Worm (Caenorhabditis elegans): ENCODE data around the gene idpb-3.

idpb-3 gene

DNA sequence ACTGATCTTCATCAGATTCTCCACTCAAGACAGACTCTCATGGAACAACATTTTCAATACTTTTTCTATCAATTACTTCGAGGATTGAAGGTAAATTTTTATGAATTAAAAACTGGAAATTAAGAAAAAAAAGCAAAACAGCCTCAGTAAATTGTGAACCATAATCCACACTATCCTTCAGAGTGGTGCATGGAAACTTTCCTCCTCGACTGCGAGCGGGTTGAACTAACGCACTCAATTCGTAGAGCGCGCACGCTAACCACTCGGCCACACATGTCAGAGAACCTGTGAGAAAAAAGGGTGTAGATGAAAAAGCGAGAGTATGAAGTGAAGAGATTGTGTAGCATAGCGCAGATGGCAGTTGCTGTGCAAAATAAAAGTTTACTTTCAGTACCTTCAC is 3.4 kb upstream of the idpb-3 start (continued):
- no peak for TF ChIP-seq sea-2 (GFP tag; IDR thresholded peaks at IDR 0.05)
- peak; percentile 96 for TF ChIP-seq lin-26 (GFP tag; IDR thresholded peaks at IDR 0.05)
- TF ChIP-seq egl-18 (GFP tag; IDR thresholded peaks at IDR 0.05): 0 out of 2 replicates have a peak, but pooled peaks have one; percentile 57
- peak; percentile 37; the same call in 1 of the 2 replicates for TF ChIP-seq B0019.2 (GFP tag; conservative IDR thresholded peaks at IDR 0.05)
- peak; percentile 86 for TF ChIP-seq B0336.3 (GFP tag; IDR thresholded peaks at IDR 0.05)
- peak; percentile 79 for TF ChIP-seq tbx-9 (tag; optimal IDR thresholded peaks at IDR 0.05; ENCODE audit: borderline replicate concordance)
- no peak for TF ChIP-seq pha-4 (tag; optimal IDR thresholded peaks at IDR 0.05)
- TF ChIP-seq hmg-1.2 (GFP tag; IDR thresholded peaks at IDR 0.05): peak; percentile 85
- peak; percentile 90 for TF ChIP-seq athp-1 (tag; optimal IDR thresholded peaks at IDR 0.05)
- TF ChIP-seq zfh-2 (GFP tag; conservative IDR thresholded peaks at IDR 0.05): no peak
- TF ChIP-seq gei-17 (GFP tag; optimal IDR thresholded peaks at IDR 0.05): peak; percentile 18
- peak; percentile 79 for TF ChIP-seq F10E7.11 (tag; optimal IDR thresholded peaks at IDR 0.05)
- peak; percentile 87 for TF ChIP-seq somi-1 (GFP tag; optimal IDR thresholded peaks at IDR 0.05)
- TF ChIP-seq ama-1 (optimal IDR thresholded peaks at IDR 0.05): no peak
- peak; percentile 90 to 94 for TF ChIP-seq ama-1 (GFP tag; optimal IDR thresholded peaks at IDR 0.05)
- no peak; the same call in 1 of the 2 replicates for TF ChIP-seq mcd-1 (GFP tag; IDR thresholded peaks at IDR 0.05)
- TF ChIP-seq lir-1 (GFP tag; conservative IDR thresholded peaks at IDR 0.05): peak; percentile 61; the same call in 1 of the 2 replicates
- peak; percentile 52 for TF ChIP-seq attf-3 (GFP tag; conservative IDR thresholded peaks at IDR 0.05)
- peak; percentile 13 for TF ChIP-seq ccch-3 (GFP tag; optimal IDR thresholded peaks at IDR 0.05)
- TF ChIP-seq hmg-20 (GFP tag; IDR thresholded peaks at IDR 0.05): peak; percentile 64
- TF ChIP-seq bed-2 (GFP tag; IDR thresholded peaks at IDR 0.05): no peak
- TF ChIP-seq Y67H2A.10 (GFP tag; conservative IDR thresholded peaks at IDR 0.05): 0 out of 2 replicates have a peak, but pooled peaks have one; percentile 8
- peak; percentile 90 for TF ChIP-seq hrde-1 (tag; optimal IDR thresholded peaks at IDR 0.05; ENCODE audit: borderline replicate concordance)
- no peak for TF ChIP-seq ceh-91 (GFP tag; IDR thresholded peaks at IDR 0.05)
- TF ChIP-seq zim-3 (tag; optimal IDR thresholded peaks at IDR 0.05): peak; percentile 93
- peak; percentile 77 for TF ChIP-seq lin-54 (GFP tag; optimal IDR thresholded peaks at IDR 0.05)
- peak; percentile 63 for TF ChIP-seq atf-7 (tag; optimal IDR thresholded peaks at IDR 0.05)
- peak; percentile 54 for TF ChIP-seq F22D6.2 (tag; optimal IDR thresholded peaks at IDR 0.05)
- TF ChIP-seq C17E4.6 (GFP tag; IDR thresholded peaks at IDR 0.05): peak; percentile 63
- TF ChIP-seq snpc-1.1 (tag; optimal IDR thresholded peaks at IDR 0.05; ENCODE audit: insufficient read depth): peak; percentile 70
- TF ChIP-seq nhr-120 (GFP tag; IDR thresholded peaks at IDR 0.05): 0 out of 2 replicates have a peak, but pooled peaks have one; percentile 82

DNA sequence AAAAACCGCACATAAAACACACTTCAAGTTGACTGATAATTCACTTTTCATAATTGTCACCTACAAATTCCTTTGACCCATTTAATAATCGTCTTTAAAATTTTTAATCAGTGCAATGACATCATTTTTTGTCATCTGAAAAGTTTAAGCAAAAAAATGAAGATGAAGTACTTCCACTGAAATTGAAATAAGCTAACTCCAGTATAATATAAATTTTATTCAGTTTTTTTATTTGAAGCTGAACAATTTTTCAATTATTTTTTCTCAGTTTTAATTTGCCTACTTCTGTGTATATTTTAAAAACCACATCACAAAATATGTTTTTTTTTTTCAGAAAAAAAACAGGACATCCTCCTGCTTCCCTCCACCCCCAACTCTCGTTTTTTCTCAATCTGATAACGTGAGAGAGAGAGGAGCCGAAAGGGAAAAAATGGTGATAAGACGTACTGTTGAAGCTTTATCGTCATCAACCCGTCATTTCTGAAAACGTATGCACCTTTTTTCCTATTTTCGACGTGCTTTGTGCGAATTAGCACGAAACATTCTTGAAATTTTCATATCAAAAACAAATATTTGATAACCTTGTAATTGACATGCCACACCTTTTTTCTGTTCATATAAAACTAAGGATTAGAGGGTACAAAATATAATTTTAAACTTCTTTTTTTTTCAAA is 2.3 kb upstream of the idpb-3 start, which contains the start of the genes C04G6.11 and mpk-2:
Gene C04G6.11, minus strand, starts transcription at position 51 of the 674 bp plus-strand sequence.
Gene mpk-2, plus strand, starts transcription at position 335 of the 674 bp plus-strand sequence.
- TF ChIP-seq ztf-22 (GFP tag; optimal IDR thresholded peaks at IDR 0.05) (peak; percentile 58), F33H1.4 (GFP tag; IDR thresholded peaks at IDR 0.05) (no peak), madf-10 (tag; optimal IDR thresholded peaks at IDR 0.05) (peak; percentile 22), atf-7 (tag; optimal IDR thresholded peaks at IDR 0.05) (peak; percentile 75), let-607 (tag; optimal IDR thresholded peaks at IDR 0.05) (peak; percentile 21 to 40), madf-6 (GFP tag; IDR thresholded peaks at IDR 0.05) (no peak), unc-62 (GFP tag; optimal IDR thresholded peaks at IDR 0.05) (peak; percentile 44), aptf-3 (GFP tag; IDR thresholded peaks at IDR 0.05) (no peak), nhr-80 (tag; optimal IDR thresholded peaks at IDR 0.05) (peak; percentile 93)
